Worm (Caenorhabditis elegans) whole organism, L4 larva: ENCODE data around the gene ceh-28.

Experiments used
- ZK337.2 ChIP-seq: fragments of 200-800 bp; sonication (Bioruptor generic); IDR thresholded peaks from 2 replicates; pipeline ENCODE4 v1.3.6; 2022; ENCODE audit warnings: missing genetic modification reagents, missing genetic modification characterization, missing compliant biosample characterization
- daf-16 ChIP-seq, 3 experiments: sonication (generic microtip); optimal IDR thresholded peaks; 2 replicates each; lab custom pipeline; 2016 to 2017; ENCODE audit warnings: missing genetic modification characterization in 3 of 3, missing genetic modification reagents in 3 of 3, mild to moderate bottlenecking in 2 of 3, missing compliant biosample characterization in 2 of 3, missing biosample characterization in 1 of 3, moderate library complexity in 1 of 3
- fkh-10 ChIP-seq: fragments of 150-350 bp; optimal IDR thresholded peaks from 2 replicates; lab custom pipeline; 2014; ENCODE audit warnings: missing biosample characterization, missing genetic modification reagents, missing genetic modification characterization
- mes-2 ChIP-seq: sonication (generic microtip); optimal IDR thresholded peaks from 2 replicates; lab custom pipeline; 2016; ENCODE audit warnings: missing genotype, mild to moderate bottlenecking, missing genetic modification characterization, missing compliant biosample characterization; ENCODE audit not compliant: poor library complexity, severe bottlenecking
- nhr-237 ChIP-seq: sonication (generic microtip); optimal IDR thresholded peaks from 2 replicates; lab custom pipeline; 2017; ENCODE audit warnings: missing biosample characterization, missing genetic modification characterization
- php-3 ChIP-seq: fragments of 200-800 bp; sonication (Bioruptor generic); IDR thresholded peaks from 2 replicates; pipeline ENCODE4 v1.3.6; 2022; ENCODE audit warnings: missing genetic modification reagents, missing genetic modification characterization, missing compliant biosample characterization
- spr-1 ChIP-seq: sonication (generic microtip); optimal IDR thresholded peaks from 2 replicates; lab custom pipeline; 2016; ENCODE audit warnings: mild to moderate bottlenecking, missing genetic modification characterization, missing compliant biosample characterization

- TF ChIP-seq spr-1 (peak; percentile 26), php-3 (GFP tag; lab: Robert Waterston, UW) (peak; percentile 71), nhr-237 (tag; lab: Kevin White, UChicago) (no peak), mes-2 (tag; lab: Kevin White, UChicago) (no peak), ZK337.2 (GFP tag; lab: Robert Waterston, UW) (peak; percentile 44; the same call in 1 of the 2 replicates), daf-16 (GFP tag; optimal IDR thresholded peaks at IDR 0.05; lab: Kevin White, UChicago) (peak; percentile 67 to 89), daf-16 (tag; optimal IDR thresholded peaks at IDR 0.05; lab: Kevin White, UChicago) (peak; percentile 96), fkh-10 (no peak)
Measured at ce11 chrX:13038791-13039190, 35.7 kb upstream of the ceh-28 start.
